Fruit fly (Drosophila melanogaster) whole organism, prepupa: ENCODE data around the gene Ppt2.

Experiments
- CG3032 ChIP-seq: fragments of 200-800 bp; optimal IDR thresholded peaks from 2 replicates; lab custom pipeline; 2019; ENCODE audit warnings: missing biosample characterization, mild to moderate bottlenecking, missing genetic modification characterization, moderate library complexity
- CG7368 ChIP-seq: fragments of 200-800 bp; sonication (Bioruptor generic); optimal IDR thresholded peaks from 3 replicates; lab custom pipeline; 2016; ENCODE audit warnings: missing biosample characterization, missing genetic modification characterization
- CG8119 ChIP-seq: fragments of 200-800 bp; sonication (Bioruptor generic); IDR thresholded peaks from 3 replicates; pipeline ENCODE4 v1.3.6; 2022; ENCODE audit warnings: missing biosample characterization, missing genetic modification characterization
- Ets96B ChIP-seq: fragments of 200-800 bp; optimal IDR thresholded peaks from 2 replicates; lab custom pipeline; 2019; ENCODE audit warnings: missing biosample characterization, mild to moderate bottlenecking, missing genetic modification characterization, moderate library complexity
- OdsH ChIP-seq: fragments of 200-800 bp; sonication (Bioruptor generic); optimal IDR thresholded peaks from 3 replicates; lab custom pipeline; 2016; ENCODE audit warnings: missing biosample characterization, missing genetic modification characterization
- Sox102F ChIP-seq: fragments of 200-800 bp; sonication (Bioruptor generic); optimal IDR thresholded peaks from 2 replicates; lab custom pipeline; 2016; ENCODE audit warnings: missing biosample characterization, mild to moderate bottlenecking, missing genetic modification characterization
- Sox15 ChIP-seq: fragments of 200-800 bp; sonication (Bioruptor generic); optimal IDR thresholded peaks from 3 replicates; lab custom pipeline; 2016; ENCODE audit warnings: missing biosample characterization, missing genetic modification characterization
- fd85E ChIP-seq: fragments of 200-800 bp; sonication (Bioruptor generic); optimal IDR thresholded peaks from 3 replicates; lab custom pipeline; 2016; ENCODE audit warnings: missing biosample characterization, missing genetic modification characterization

DNA sequence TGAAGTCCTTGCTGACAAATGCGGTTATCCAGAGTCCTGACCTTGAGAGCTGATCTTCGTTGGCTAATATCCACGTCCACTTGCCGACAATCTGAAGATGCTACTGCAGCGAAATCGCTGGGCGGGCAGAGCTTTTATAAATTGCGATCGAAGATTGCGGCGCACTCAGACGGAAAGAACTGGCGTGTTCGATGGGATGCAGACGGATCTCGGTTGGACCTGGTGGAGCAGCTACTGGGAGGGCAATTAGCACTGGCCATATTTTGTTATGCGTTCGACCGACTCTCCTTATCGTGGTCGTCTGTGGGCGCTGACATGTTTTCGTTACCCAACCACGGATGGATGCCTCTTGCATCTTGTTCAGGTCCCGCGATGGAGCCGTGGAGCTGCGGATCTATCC, 5.5 kb downstream of the Ppt2 start, which contains the start of gene Osi21:
- TF ChIP-seq CG7368 (GFP tag; lab: Kevin White, UChicago), result no peak
- TF ChIP-seq OdsH (GFP tag; lab: Kevin White, UChicago), result no peak
- TF ChIP-seq Ets96B, result no peak
- no peak for TF ChIP-seq fd85E
- no peak for TF ChIP-seq Sox102F (GFP tag; lab: Kevin White, UChicago)
- no peak for TF ChIP-seq Sox15 (GFP tag; lab: Kevin White, UChicago)
- no peak for TF ChIP-seq CG3032
- no peak for TF ChIP-seq CG8119 (GFP tag; lab: Robert Waterston, UW)
